Fruit fly (Drosophila melanogaster) whole organism, pupa: ENCODE results near the gene CG32148.
A peak's percentile ranks its signal among the peaks of the same experiment; 100 is the strongest.

Experiments used
- CG10348 ChIP-seq: fragments of 200-800 bp; sonication (Bioruptor generic); IDR thresholded peaks from 2 replicates; pipeline ENCODE4 v1.3.6; 2022; ENCODE audit warnings: missing biosample characterization, missing genetic modification characterization
- CG12605 ChIP-seq: fragments of 200-800 bp; sonication (Bioruptor generic); IDR thresholded peaks from 2 replicates; pipeline ENCODE4 v1.3.6; 2022; ENCODE audit warnings: missing biosample characterization, missing genetic modification characterization
- CG13204 ChIP-seq: fragments of 200-800 bp; sonication (Bioruptor generic); optimal IDR thresholded peaks from 2 replicates; lab custom pipeline; 2018; ENCODE audit warnings: missing biosample characterization, mild to moderate bottlenecking, missing genetic modification characterization, moderate library complexity
- CG14655 ChIP-seq: fragments of 200-800 bp; sonication (Bioruptor generic); optimal IDR thresholded peaks from 3 replicates; lab custom pipeline; 2017; ENCODE audit warnings: mild to moderate bottlenecking, missing biosample characterization, missing genetic modification reagents, missing genetic modification characterization
- CG15710 ChIP-seq: fragments of 200-800 bp; sonication (Bioruptor generic); optimal IDR thresholded peaks from 2 replicates; lab custom pipeline; 2018; ENCODE audit warnings: missing biosample characterization, mild to moderate bottlenecking, missing genetic modification characterization, moderate library complexity
- CG17806 ChIP-seq: fragments of 200-800 bp; sonication (Bioruptor generic); optimal IDR thresholded peaks from 2 replicates; lab custom pipeline; 2018; ENCODE audit warnings: missing biosample characterization, mild to moderate bottlenecking, missing genetic modification characterization, moderate library complexity
- CG32121 ChIP-seq: fragments of 200-800 bp; sonication (Bioruptor generic); IDR thresholded peaks from 2 replicates; pipeline ENCODE4 v1.3.6; 2022; ENCODE audit warnings: missing biosample characterization, missing genetic modification characterization
- CG34367 ChIP-seq: fragments of 200-800 bp; sonication (Bioruptor generic); optimal IDR thresholded peaks from 2 replicates; lab custom pipeline; 2018; ENCODE audit warnings: missing biosample characterization, mild to moderate bottlenecking, missing genetic modification characterization
- CG4496 ChIP-seq: fragments of 200-800 bp; sonication (Bioruptor generic); IDR thresholded peaks from 3 replicates; pipeline ENCODE4 v1.3.6; 2022; ENCODE audit warnings: missing biosample characterization, missing genetic modification characterization
- CG8159 ChIP-seq: fragments of 200-800 bp; sonication (Bioruptor generic); optimal IDR thresholded peaks from 3 replicates; lab custom pipeline; 2018; ENCODE audit warnings: missing biosample characterization, mild to moderate bottlenecking, missing genetic modification characterization, moderate library complexity
- CG8301 ChIP-seq: fragments of 200-800 bp; sonication (Bioruptor generic); optimal IDR thresholded peaks from 2 replicates; lab custom pipeline; 2018; ENCODE audit warnings: missing biosample characterization, mild to moderate bottlenecking, missing genetic modification characterization
- CG9948 ChIP-seq: fragments of 200-800 bp; sonication (Bioruptor generic); optimal IDR thresholded peaks from 2 replicates; lab custom pipeline; 2018; ENCODE audit warnings: missing biosample characterization, mild to moderate bottlenecking, missing genetic modification characterization, moderate library complexity
- D1 ChIP-seq: fragments of 200-800 bp; sonication (Bioruptor generic); optimal IDR thresholded peaks from 2 replicates; lab custom pipeline; 2018; ENCODE audit warnings: missing biosample characterization, mild to moderate bottlenecking, missing genetic modification characterization, moderate library complexity
- EcR ChIP-seq: fragments of 200-800 bp; sonication (Bioruptor generic); optimal IDR thresholded peaks from 3 replicates; lab custom pipeline; 2019; ENCODE audit warnings: missing biosample characterization, missing genetic modification characterization, mild to moderate bottlenecking, moderate library complexity, missing genetic modification reagents
- Ets98B ChIP-seq: fragments of 200-800 bp; sonication (Bioruptor generic); IDR thresholded peaks from 2 replicates; pipeline ENCODE4 v1.3.6; 2022; ENCODE audit warnings: missing biosample characterization, missing genetic modification characterization
- Pif1A ChIP-seq: fragments of 200-800 bp; sonication (Bioruptor generic); optimal IDR thresholded peaks from 3 replicates; lab custom pipeline; 2016; ENCODE audit warnings: missing biosample characterization, missing genetic modification characterization
- Pif1B ChIP-seq: fragments of 200-800 bp; sonication (Bioruptor generic); optimal IDR thresholded peaks from 3 replicates; lab custom pipeline; 2016; ENCODE audit warnings: missing biosample characterization, missing genetic modification characterization
- Snoo ChIP-seq: fragments of 200-800 bp; sonication (Bioruptor generic); optimal IDR thresholded peaks from 3 replicates; lab custom pipeline; 2017; ENCODE audit warnings: missing biosample characterization, mild to moderate bottlenecking, missing genetic modification characterization, inconsistent platforms
- fd96Ca ChIP-seq: fragments of 200-800 bp; sonication (Bioruptor generic); IDR thresholded peaks from 3 replicates; pipeline ENCODE4 v1.3.6; 2022; ENCODE audit warnings: missing biosample characterization, missing genetic modification characterization
- gl ChIP-seq: fragments of 200-800 bp; sonication (Bioruptor generic); optimal IDR thresholded peaks from 2 replicates; lab custom pipeline; 2018; ENCODE audit warnings: missing biosample characterization, mild to moderate bottlenecking, missing genetic modification characterization
- rn ChIP-seq: fragments of 200-800 bp; sonication (Bioruptor generic); IDR thresholded peaks from 2 replicates; pipeline ENCODE4 v1.3.6; 2022; ENCODE audit warnings: missing biosample characterization, missing genetic modification characterization

CG32148 gene

DNA sequence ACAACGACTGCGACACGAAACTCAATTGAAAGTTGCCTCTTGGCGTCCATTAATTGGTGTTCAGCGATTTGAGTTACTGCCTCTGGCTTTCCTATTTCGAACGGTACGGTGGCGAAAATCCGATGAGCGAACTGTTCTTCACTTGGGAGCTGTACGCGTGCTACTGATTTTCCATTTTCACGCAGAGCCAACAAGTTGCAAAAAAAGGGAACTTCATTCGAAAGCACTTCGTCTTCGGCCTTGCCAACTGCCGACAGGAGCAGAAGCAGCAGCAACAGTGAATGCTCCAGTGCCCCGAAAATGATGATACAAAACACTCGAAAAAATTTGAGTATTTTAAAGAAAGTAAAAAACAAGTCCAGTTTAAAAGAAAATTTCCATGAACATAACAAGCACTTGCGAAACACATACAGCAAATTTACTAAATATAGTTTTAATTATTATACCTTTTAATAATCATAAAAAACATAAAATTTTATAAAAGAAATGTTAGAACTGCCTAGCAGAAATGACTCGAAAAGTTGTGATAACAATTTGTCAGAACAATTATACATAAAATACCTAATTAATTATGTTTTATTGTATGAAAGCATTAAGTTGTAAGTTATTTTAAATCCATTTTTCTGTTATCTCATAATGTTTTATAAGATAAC lies 10.9 kb downstream of the CG32148 start:
- TF ChIP-seq fd96Ca (GFP tag; lab: Robert Waterston, UW) (no peak), CG14655 (GFP tag; lab: Kevin White, UChicago) (peak; percentile 19), gl (tag; lab: Kevin White, UChicago) (no peak), CG8159 (peak; percentile 51), CG15710 (peak; percentile 25)

DNA sequence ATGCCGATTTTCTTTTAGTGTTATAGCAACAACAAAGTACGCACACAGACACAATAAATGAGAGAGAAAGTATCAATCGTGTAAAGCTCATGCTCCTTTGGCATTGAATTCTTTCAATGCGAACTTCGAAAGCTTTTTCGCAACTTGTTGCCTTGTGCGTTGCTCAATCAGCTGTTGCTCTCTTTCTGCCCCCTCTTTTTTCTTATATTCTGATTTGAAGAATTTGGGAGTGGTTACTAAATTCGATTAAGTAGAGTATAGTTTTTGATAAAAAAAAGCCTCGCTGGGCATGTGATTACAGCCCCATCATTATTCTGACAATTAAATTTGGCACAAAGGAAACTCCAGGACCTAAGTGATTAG lies 11.4 kb downstream of the CG32148 start:
- TF ChIP-seq Pif1A (GFP tag; lab: Kevin White, UChicago) (no peak), Ets98B (GFP tag; lab: Robert Waterston, UW) (no peak), CG9948 (tag; lab: Kevin White, UChicago) (no peak), Pif1B (GFP tag; lab: Kevin White, UChicago) (no peak), gl (tag; lab: Kevin White, UChicago) (no peak), CG14655 (GFP tag; lab: Kevin White, UChicago) (no peak), Snoo (tag; lab: Kevin White, UChicago) (no peak), CG13204 (GFP tag; lab: Kevin White, UChicago) (no peak), CG17806 (tag; lab: Kevin White, UChicago) (no peak), CG32121 (GFP tag; lab: Robert Waterston, UW) (no peak), rn (GFP tag; lab: Robert Waterston, UW) (no peak), CG10348 (GFP tag; lab: Robert Waterston, UW) (no peak), CG4496 (GFP tag; lab: Robert Waterston, UW) (no peak), fd96Ca (GFP tag; lab: Robert Waterston, UW) (no peak), CG15710 (no peak), D1 (tag; lab: Kevin White, UChicago) (no peak), EcR (no peak), CG8301 (tag; lab: Kevin White, UChicago) (no peak)

DNA sequence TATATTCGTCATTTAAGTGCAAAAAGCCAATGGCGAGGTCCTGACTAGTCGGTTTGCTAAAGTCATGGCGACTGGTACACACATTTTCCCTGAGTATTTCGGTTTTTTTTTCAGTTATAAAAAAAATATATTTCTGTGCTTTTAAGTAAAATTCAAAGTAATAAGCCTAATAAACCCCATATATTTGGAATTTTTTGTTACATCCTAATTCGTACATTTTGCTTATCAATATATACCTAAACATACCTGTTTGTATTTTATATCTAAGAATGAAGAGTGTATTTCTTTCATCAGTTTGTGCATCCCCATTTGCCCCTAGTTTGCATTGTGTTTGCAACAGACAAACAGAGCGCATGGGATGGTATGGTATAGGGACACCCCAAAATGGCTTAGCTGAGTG lies 12.3 kb downstream of the CG32148 start:
- TF ChIP-seq CG14655 (GFP tag; lab: Kevin White, UChicago) (peak; percentile 31), CG17806 (tag; lab: Kevin White, UChicago) (no peak), CG10348 (GFP tag; lab: Robert Waterston, UW) (no peak), Snoo (tag; lab: Kevin White, UChicago) (no peak), CG13204 (GFP tag; lab: Kevin White, UChicago) (no peak), CG34367 (no peak), EcR (no peak), fd96Ca (GFP tag; lab: Robert Waterston, UW) (no peak), CG12605 (no peak), CG8159 (peak; percentile 41), rn (GFP tag; lab: Robert Waterston, UW) (no peak), Pif1A (GFP tag; lab: Kevin White, UChicago) (peak; percentile 5), CG32121 (GFP tag; lab: Robert Waterston, UW) (no peak)
- TF ChIP-seq, all 21 proteins: peak for 3

DNA sequence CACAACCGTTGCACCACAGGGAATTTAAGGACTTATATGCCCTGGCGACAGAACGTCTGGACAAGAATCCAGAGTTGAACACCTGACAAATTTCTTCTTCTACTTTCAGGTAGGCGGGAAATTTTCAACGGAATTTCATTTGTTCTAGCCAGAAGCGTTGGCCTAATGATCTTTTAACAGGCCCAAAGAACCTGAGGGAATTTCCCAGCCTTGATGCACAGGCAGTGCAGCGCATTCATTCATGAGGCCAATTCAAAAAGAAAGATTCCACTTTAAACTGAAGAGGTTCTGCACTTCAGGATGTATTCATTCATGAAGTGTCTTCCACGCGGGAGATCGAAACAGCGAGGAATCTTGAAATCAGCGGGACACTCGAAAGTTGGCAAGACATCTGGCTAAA lies 16.2 kb downstream of the CG32148 start:
- TF ChIP-seq CG13204 (GFP tag; lab: Kevin White, UChicago), result no peak
- no peak for TF ChIP-seq Pif1A (GFP tag; lab: Kevin White, UChicago)
- TF ChIP-seq CG9948 (tag; lab: Kevin White, UChicago), result no peak
- no peak for TF ChIP-seq CG10348 (GFP tag; lab: Robert Waterston, UW)
- no peak for TF ChIP-seq D1 (tag; lab: Kevin White, UChicago)
- TF ChIP-seq rn (GFP tag; lab: Robert Waterston, UW), result no peak
- no peak for TF ChIP-seq CG32121 (GFP tag; lab: Robert Waterston, UW)
- TF ChIP-seq CG17806 (tag; lab: Kevin White, UChicago), result no peak
- TF ChIP-seq CG14655 (GFP tag; lab: Kevin White, UChicago), result no peak
- TF ChIP-seq CG12605, result no peak
- TF ChIP-seq CG8301 (tag; lab: Kevin White, UChicago), result no peak
- TF ChIP-seq Ets98B (GFP tag; lab: Robert Waterston, UW), result no peak
- no peak for TF ChIP-seq CG15710
- no peak for TF ChIP-seq fd96Ca (GFP tag; lab: Robert Waterston, UW)
- TF ChIP-seq, all 21 proteins: peak for 0

DNA sequence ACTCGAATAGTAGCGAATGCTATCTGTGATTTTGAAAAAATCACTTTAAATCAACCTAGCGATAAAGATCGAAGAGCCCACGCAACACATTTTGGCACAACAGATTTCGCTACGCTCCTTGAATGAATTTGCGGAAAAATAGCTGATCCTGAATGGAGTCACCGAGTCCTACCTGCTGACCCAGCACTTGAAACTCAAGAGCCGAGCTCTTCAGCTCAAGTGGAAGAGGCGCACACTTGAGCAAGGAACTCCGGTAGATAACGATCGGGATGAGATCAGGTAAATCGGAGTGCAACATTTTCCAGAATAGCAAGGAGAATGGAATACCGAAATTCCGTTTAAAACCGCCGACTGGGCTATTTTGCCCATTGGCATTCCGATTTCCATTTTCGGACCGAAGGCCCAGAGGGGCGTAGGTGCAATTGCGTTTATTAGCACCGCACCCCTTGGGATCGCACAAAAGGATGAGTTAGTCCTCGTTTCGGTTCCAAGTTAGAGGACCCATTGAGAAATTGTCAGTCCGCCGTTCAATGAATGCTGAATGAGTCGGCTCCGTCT lies 17.1 kb downstream of the CG32148 start:
- TF ChIP-seq Ets98B (GFP tag; lab: Robert Waterston, UW), result no peak
- TF ChIP-seq CG15710, result no peak
- TF ChIP-seq Pif1A (GFP tag; lab: Kevin White, UChicago), result no peak
- TF ChIP-seq CG12605, result no peak
- no peak for TF ChIP-seq CG13204 (GFP tag; lab: Kevin White, UChicago)
- TF ChIP-seq Snoo (tag; lab: Kevin White, UChicago), result no peak
- TF ChIP-seq gl (tag; lab: Kevin White, UChicago), result no peak

DNA sequence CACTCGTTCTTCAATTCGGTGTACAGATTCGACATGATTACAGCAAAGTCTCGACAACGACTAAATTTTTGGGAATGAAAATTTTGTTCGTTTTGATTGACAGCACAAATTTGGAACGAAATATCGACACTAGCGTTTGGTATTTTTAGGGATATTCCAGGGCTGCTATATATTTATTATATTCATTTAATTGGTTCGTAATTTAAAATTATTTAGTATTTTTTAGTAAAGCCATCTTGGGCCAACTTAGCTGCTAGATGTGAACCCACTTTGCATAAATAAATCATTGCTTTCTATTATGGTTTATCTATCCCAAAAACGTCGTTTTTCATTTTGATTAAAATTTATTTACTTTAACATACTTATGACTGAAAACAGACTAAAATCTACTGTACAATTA lies 19.2 kb downstream of the CG32148 start, which contains the start of gene Rpn12R:
Gene Rpn12R (minus strand): TSS at position 101 of the 400 bp plus-strand sequence.
- TF ChIP-seq CG17806 (tag; lab: Kevin White, UChicago) (no peak), CG8159 (no peak), CG9948 (tag; lab: Kevin White, UChicago) (no peak), Snoo (tag; lab: Kevin White, UChicago) (no peak), Pif1B (GFP tag; lab: Kevin White, UChicago) (no peak), fd96Ca (GFP tag; lab: Robert Waterston, UW) (no peak), Pif1A (GFP tag; lab: Kevin White, UChicago) (no peak), rn (GFP tag; lab: Robert Waterston, UW) (no peak), CG15710 (no peak), Ets98B (GFP tag; lab: Robert Waterston, UW) (no peak), CG13204 (GFP tag; lab: Kevin White, UChicago) (no peak), CG14655 (GFP tag; lab: Kevin White, UChicago) (no peak), EcR (no peak), CG32121 (GFP tag; lab: Robert Waterston, UW) (no peak), D1 (tag; lab: Kevin White, UChicago) (no peak)
- TF ChIP-seq, all 21 proteins: peak for 0
